Fruit fly (Drosophila melanogaster) whole organism, larva: ENCODE results near the gene Efa6.
A peak's percentile ranks its signal among the peaks of the same experiment; 100 is the strongest.

ENCODE experiments used
- noc ChIP-seq: fragments of 200-800 bp; sonication (Bioruptor generic); optimal IDR thresholded peaks from 3 replicates; lab custom pipeline; 2019; ENCODE audit warnings: missing biosample characterization, mild to moderate bottlenecking, missing genetic modification characterization, moderate library complexity

Gene Efa6

dm6 chr3R:22568508-22568907, 19.0 kb upstream of the Efa6 start:
- TF ChIP-seq noc (tag; lab: Kevin White, UChicago) = no peak

- TF ChIP-seq noc (tag; lab: Kevin White, UChicago) = no peak
Measured at dm6 chr3R:22569888-22570287, 17.7 kb upstream of the Efa6 start, which contains the start of gene CG33110. CG33110 (plus strand) TSS chr3R:22570188.

dm6 chr3R:22573590-22573989, 14.0 kb upstream of the Efa6 start:
- no peak for TF ChIP-seq noc (tag; lab: Kevin White, UChicago)

- TF ChIP-seq noc (tag; lab: Kevin White, UChicago) = no peak
Measured at dm6 chr3R:22576096-22576697, 11.4 kb upstream of the Efa6 start.

- TF ChIP-seq noc (tag; lab: Kevin White, UChicago) = no peak
Measured at dm6 chr3R:22576979-22577378, 10.6 kb upstream of the Efa6 start.

- no peak for TF ChIP-seq noc (tag; lab: Kevin White, UChicago)
Measured at dm6 chr3R:22580546-22580945, 7.0 kb upstream of the Efa6 start, which contains the start of gene CSN6. CSN6 (plus strand) TSS chr3R:22580773.

dm6 chr3R:22582981-22583380, 4.6 kb upstream of the Efa6 start, which contains the start of gene Dph5:
Dph5 (minus strand) TSS chr3R:22583225.
- no peak for TF ChIP-seq noc (tag; lab: Kevin White, UChicago)

- no peak for TF ChIP-seq noc (tag; lab: Kevin White, UChicago)
Measured at dm6 chr3R:22584582-22584981, 3.0 kb upstream of the Efa6 start, which contains the start of the genes CG33107 and CG6937. CG33107 (minus strand) TSS chr3R:22584718. CG6937 (plus strand) TSS chr3R:22584773.

dm6 chr3R:22586525-22586924, 1.0 kb upstream of the Efa6 start, which contains the start of gene btn:
btn (minus strand) TSS chr3R:22586625.
- TF ChIP-seq noc (tag; lab: Kevin White, UChicago) = no peak

- TF ChIP-seq noc (tag; lab: Kevin White, UChicago) = no peak
Measured at dm6 chr3R:22588756-22589155, 1.2 kb downstream of the Efa6 start.

- TF ChIP-seq noc (tag; lab: Kevin White, UChicago) = no peak
Measured at dm6 chr3R:22589311-22589710, 1.8 kb downstream of the Efa6 start.

- no peak for TF ChIP-seq noc (tag; lab: Kevin White, UChicago)
Measured at dm6 chr3R:22590668-22591275, 3.2 kb downstream of the Efa6 start.

dm6 chr3R:22594257-22594656, 6.7 kb downstream of the Efa6 start:
- no peak for TF ChIP-seq noc (tag; lab: Kevin White, UChicago)

dm6 chr3R:22595293-22595868, 7.8 kb downstream of the Efa6 start:
- TF ChIP-seq noc (tag; lab: Kevin White, UChicago) = peak; percentile 45

- no peak for TF ChIP-seq noc (tag; lab: Kevin White, UChicago)
Measured at dm6 chr3R:22596450-22596849, 8.9 kb downstream of the Efa6 start.

dm6 chr3R:22597344-22597954, 9.9 kb downstream of the Efa6 start:
- TF ChIP-seq noc (tag; lab: Kevin White, UChicago) = peak; percentile 14
